Fruit fly (Drosophila melanogaster) whole organism, embryonic: ENCODE data around the gene CG2021.

Source experiments
- CG13624 ChIP-seq: fragments of 200-800 bp; sonication (Bioruptor generic); optimal IDR thresholded peaks from 2 replicates; lab custom pipeline; 2016; ENCODE audit warnings: missing biosample characterization, missing genetic modification characterization
- CG14710 ChIP-seq: fragments of 200-800 bp; sonication (Bioruptor generic); optimal IDR thresholded peaks from 3 replicates; lab custom pipeline; 2019; ENCODE audit warnings: missing biosample characterization, mild to moderate bottlenecking, missing genetic modification characterization, moderate library complexity
- CG18262 ChIP-seq: fragments of 200-800 bp; optimal IDR thresholded peaks from 3 replicates; lab custom pipeline; 2019; ENCODE audit warnings: missing biosample characterization, mild to moderate bottlenecking, missing genetic modification characterization, moderate library complexity
- CG2120 ChIP-seq: fragments of 200-800 bp; sonication (Bioruptor generic); optimal IDR thresholded peaks from 3 replicates; lab custom pipeline; 2016; ENCODE audit warnings: missing biosample characterization, missing genetic modification characterization
- CG2712 ChIP-seq: fragments of 200-800 bp; optimal IDR thresholded peaks from 3 replicates; lab custom pipeline; 2019; ENCODE audit warnings: missing biosample characterization, mild to moderate bottlenecking, missing genetic modification characterization, moderate library complexity
- CG33557 ChIP-seq: fragments of 200-800 bp; sonication (Bioruptor generic); optimal IDR thresholded peaks from 2 replicates; lab custom pipeline; 2019; ENCODE audit warnings: missing biosample characterization, mild to moderate bottlenecking, missing genetic modification characterization, moderate library complexity
- CG3995 ChIP-seq: fragments of 200-800 bp; sonication (Bioruptor generic); optimal IDR thresholded peaks from 3 replicates; lab custom pipeline; 2016; ENCODE audit warnings: missing biosample characterization, missing genetic modification characterization
- CG4360 ChIP-seq: fragments of 200-800 bp; sonication (Bioruptor generic); IDR thresholded peaks from 2 replicates; pipeline ENCODE4 v1.3.6; 2022; ENCODE audit warnings: missing biosample characterization, missing genetic modification characterization
- CG6683 ChIP-seq: fragments of 200-800 bp; sonication (Bioruptor generic); optimal IDR thresholded peaks from 2 replicates; lab custom pipeline; 2017; ENCODE audit warnings: missing biosample characterization, mild to moderate bottlenecking, missing genetic modification characterization, missing genetic modification reagents
- CG7963 ChIP-seq: fragments of 200-800 bp; sonication (Bioruptor generic); IDR thresholded peaks from 3 replicates; pipeline ENCODE4 v1.3.6; 2022; ENCODE audit warnings: missing biosample characterization, missing genetic modification characterization; ENCODE audit not compliant: partially characterized antibody
- Camta ChIP-seq: fragments of 200-800 bp; sonication (Bioruptor generic); optimal IDR thresholded peaks from 2 replicates; lab custom pipeline; 2016; ENCODE audit warnings: missing biosample characterization, missing genetic modification characterization
- Dbx ChIP-seq: fragments of 200-800 bp; sonication (Bioruptor generic); IDR thresholded peaks from 3 replicates; pipeline ENCODE4 v1.3.6; 2022; ENCODE audit warnings: missing biosample characterization, missing genetic modification characterization
- Dip2 ChIP-seq: fragments of 200-800 bp; sonication (Bioruptor generic); IDR thresholded peaks from 2 replicates; pipeline ENCODE4 v1.3.6; 2022; ENCODE audit warnings: missing biosample characterization, missing genetic modification characterization
- E2f1 ChIP-seq: fragments of 200-800 bp; sonication (Bioruptor generic); IDR thresholded peaks from 2 replicates; pipeline ENCODE4 v1.3.6; 2022; ENCODE audit warnings: missing biosample characterization, missing genetic modification characterization
- ERR ChIP-seq: fragments of 200-800 bp; sonication (Bioruptor generic); optimal IDR thresholded peaks from 2 replicates; lab custom pipeline; 2016; ENCODE audit warnings: missing biosample characterization, missing genetic modification characterization
- H2.0 ChIP-seq: fragments of 200-800 bp; sonication (Bioruptor generic); IDR thresholded peaks from 2 replicates; pipeline ENCODE4 v1.3.6; 2022; ENCODE audit warnings: missing biosample characterization, missing genetic modification characterization
- HmgZ ChIP-seq: fragments of 200-800 bp; sonication (Bioruptor generic); optimal IDR thresholded peaks from 2 replicates; lab custom pipeline; 2018; ENCODE audit warnings: missing biosample characterization, mild to moderate bottlenecking, missing genetic modification characterization
- Hr3 ChIP-seq: fragments of 200-800 bp; sonication (Bioruptor generic); optimal IDR thresholded peaks from 3 replicates; lab custom pipeline; 2016; ENCODE audit warnings: missing biosample characterization, missing genetic modification characterization
- MESR4 ChIP-seq: fragments of 200-800 bp; sonication (Bioruptor generic); optimal IDR thresholded peaks from 2 replicates; lab custom pipeline; 2018; ENCODE audit warnings: missing biosample characterization, mild to moderate bottlenecking, missing genetic modification characterization, moderate library complexity
- Nf-YA ChIP-seq: fragments of 200-800 bp; sonication (Bioruptor generic); IDR thresholded peaks from 2 replicates; pipeline ENCODE4 v1.3.6; 2022; ENCODE audit warnings: missing biosample characterization, missing genetic modification characterization
- NfI ChIP-seq: fragments of 200-800 bp; sonication (Bioruptor generic); optimal IDR thresholded peaks from 3 replicates; lab custom pipeline; 2018; ENCODE audit warnings: missing biosample characterization, mild to moderate bottlenecking, missing genetic modification characterization, moderate library complexity
- Poxn ChIP-seq: fragments of 200-800 bp; sonication (Bioruptor generic); IDR thresholded peaks from 2 replicates; pipeline ENCODE4 v1.3.6; 2022; ENCODE audit warnings: missing biosample characterization, missing genetic modification characterization
- Rx ChIP-seq: fragments of 200-800 bp; sonication (Bioruptor generic); IDR thresholded peaks from 2 replicates; pipeline ENCODE4 v1.3.6; 2022; ENCODE audit warnings: missing biosample characterization, missing genetic modification characterization
- Spps ChIP-seq: fragments of 200-800 bp; sonication (Bioruptor generic); optimal IDR thresholded peaks from 2 replicates; lab custom pipeline; 2018; ENCODE audit warnings: missing biosample characterization, mild to moderate bottlenecking, missing genetic modification characterization
- al ChIP-seq: fragments of 200-800 bp; sonication (Bioruptor generic); IDR thresholded peaks from 2 replicates; pipeline ENCODE4 v1.3.6; 2022; ENCODE audit warnings: missing biosample characterization, missing genetic modification characterization
- ap ChIP-seq: fragments of 200-800 bp; sonication (Bioruptor generic); IDR thresholded peaks from 2 replicates; pipeline ENCODE4 v1.3.6; 2022; ENCODE audit warnings: missing biosample characterization, missing genetic modification characterization
- ash1 ChIP-seq: fragments of 200-800 bp; sonication (Bioruptor generic); optimal IDR thresholded peaks from 2 replicates; lab custom pipeline; 2018; ENCODE audit warnings: missing biosample characterization, mild to moderate bottlenecking, missing genetic modification characterization
- cato ChIP-seq: fragments of 200-800 bp; sonication (Bioruptor generic); optimal IDR thresholded peaks from 2 replicates; lab custom pipeline; 2016; ENCODE audit warnings: missing biosample characterization, missing genetic modification characterization, borderline replicate concordance
- cg ChIP-seq: fragments of 200-800 bp; sonication (Bioruptor generic); optimal IDR thresholded peaks from 3 replicates; lab custom pipeline; 2019; ENCODE audit warnings: missing biosample characterization, mild to moderate bottlenecking, missing genetic modification characterization, moderate library complexity
- chinmo ChIP-seq: fragments of 200-800 bp; sonication (Bioruptor generic); IDR thresholded peaks from 4 replicates; pipeline ENCODE4 v1.3.6; 2022; ENCODE audit warnings: missing biosample characterization, missing genetic modification characterization; ENCODE audit not compliant: partially characterized antibody
- corto ChIP-seq: fragments of 200-800 bp; sonication (Bioruptor generic); optimal IDR thresholded peaks from 2 replicates; lab custom pipeline; 2016; ENCODE audit warnings: missing biosample characterization, mild to moderate bottlenecking, missing genetic modification characterization, moderate library complexity
- crp ChIP-seq, 2 experiments: fragments of 200-800 bp; sonication (Bioruptor generic); optimal IDR thresholded peaks; 2 replicates in 1 of 2; 3 replicates in 1 of 2; lab custom pipeline; 2017; ENCODE audit warnings: missing biosample characterization in 2 of 2, missing genetic modification characterization in 2 of 2, mild to moderate bottlenecking in 1 of 2, moderate library complexity in 1 of 2
- dm ChIP-seq: fragments of 200-800 bp; sonication (Bioruptor generic); optimal IDR thresholded peaks from 3 replicates; lab custom pipeline; 2016; ENCODE audit warnings: missing biosample characterization, missing genetic modification characterization
- ems ChIP-seq: fragments of 200-800 bp; sonication (Bioruptor generic); optimal IDR thresholded peaks from 3 replicates; lab custom pipeline; 2016; ENCODE audit warnings: missing biosample characterization, missing genetic modification characterization
- eyg ChIP-seq: fragments of 200-800 bp; sonication (Bioruptor generic); optimal IDR thresholded peaks from 3 replicates; lab custom pipeline; 2016; ENCODE audit warnings: missing biosample characterization, missing genetic modification characterization
- fd64A ChIP-seq: fragments of 200-800 bp; sonication (Bioruptor generic); optimal IDR thresholded peaks from 3 replicates; lab custom pipeline; 2018; ENCODE audit warnings: missing biosample characterization, mild to moderate bottlenecking, missing genetic modification characterization
- ftz-f1 ChIP-seq: fragments of 200-800 bp; sonication (Bioruptor generic); optimal IDR thresholded peaks from 2 replicates; lab custom pipeline; 2016; ENCODE audit warnings: missing biosample characterization, missing genetic modification characterization
- gt ChIP-seq: fragments of 200-800 bp; sonication (Bioruptor generic); IDR thresholded peaks from 2 replicates; pipeline ENCODE4 v1.3.6; 2022; ENCODE audit warnings: missing biosample characterization, missing genetic modification characterization
- h ChIP-seq: fragments of >200 bp; optimal IDR thresholded peaks from 2 replicates; lab custom pipeline; 2017
- jigr1 ChIP-seq: fragments of 200-800 bp; sonication (Bioruptor generic); IDR thresholded peaks from 3 replicates; pipeline ENCODE4 v1.3.6; 2022; ENCODE audit warnings: missing biosample characterization, missing genetic modification characterization
- ken ChIP-seq: fragments of 200-800 bp; sonication (Bioruptor generic); IDR thresholded peaks from 3 replicates; pipeline ENCODE4 v1.3.6; 2022; ENCODE audit warnings: missing biosample characterization, missing genetic modification characterization
- luna ChIP-seq: fragments of 200-800 bp; sonication (Bioruptor generic); optimal IDR thresholded peaks from 2 replicates; lab custom pipeline; 2016; ENCODE audit warnings: missing biosample characterization, missing genetic modification characterization
- otp ChIP-seq: fragments of 200-800 bp; sonication (Bioruptor generic); IDR thresholded peaks from 3 replicates; pipeline ENCODE4, ENCODE4 v1.3.6; 2022; ENCODE audit warnings: missing biosample characterization, missing genetic modification characterization
- rib ChIP-seq: fragments of 200-800 bp; sonication (Bioruptor generic); IDR thresholded peaks from 2 replicates; pipeline ENCODE4 v1.3.6; 2022; ENCODE audit warnings: missing biosample characterization, missing genetic modification characterization
- run ChIP-seq: fragments of 200-800 bp; sonication (Bioruptor generic); optimal IDR thresholded peaks from 3 replicates; lab custom pipeline; 2018; ENCODE audit warnings: missing biosample characterization, mild to moderate bottlenecking, missing genetic modification characterization
- sd ChIP-seq: fragments of 200-800 bp; sonication (Bioruptor generic); optimal IDR thresholded peaks from 3 replicates; lab custom pipeline; 2018; ENCODE audit warnings: missing biosample characterization, mild to moderate bottlenecking, missing genetic modification characterization, moderate library complexity
- sima ChIP-seq: fragments of 200-800 bp; sonication (Bioruptor generic); optimal IDR thresholded peaks from 2 replicates; lab custom pipeline; 2016; ENCODE audit warnings: missing biosample characterization, missing genetic modification characterization
- sna ChIP-seq: fragments of 200-800 bp; sonication (Bioruptor generic); IDR thresholded peaks from 2 replicates; pipeline ENCODE4 v1.3.6; 2022; ENCODE audit warnings: missing biosample characterization, missing genetic modification characterization; ENCODE audit not compliant: partially characterized antibody
- sob ChIP-seq: fragments of 200-800 bp; sonication (Bioruptor generic); IDR thresholded peaks from 2 replicates; pipeline ENCODE4 v1.3.6; 2022; ENCODE audit warnings: missing biosample characterization, missing genetic modification characterization
- ssp ChIP-seq: fragments of 200-800 bp; sonication (Bioruptor generic); IDR thresholded peaks from 2 replicates; pipeline ENCODE4 v1.3.6; 2022; ENCODE audit warnings: missing biosample characterization, missing genetic modification characterization
- toy ChIP-seq: fragments of 200-800 bp; sonication (Bioruptor generic); IDR thresholded peaks from 2 replicates; pipeline ENCODE4 v1.3.6; 2022; ENCODE audit warnings: missing biosample characterization, missing genetic modification characterization
- vfl ChIP-seq: fragments of 200-800 bp; sonication (Bioruptor generic); optimal IDR thresholded peaks from 2 replicates; lab custom pipeline; 2016; ENCODE audit warnings: missing biosample characterization, missing genetic modification characterization

CG2021 gene

DNA sequence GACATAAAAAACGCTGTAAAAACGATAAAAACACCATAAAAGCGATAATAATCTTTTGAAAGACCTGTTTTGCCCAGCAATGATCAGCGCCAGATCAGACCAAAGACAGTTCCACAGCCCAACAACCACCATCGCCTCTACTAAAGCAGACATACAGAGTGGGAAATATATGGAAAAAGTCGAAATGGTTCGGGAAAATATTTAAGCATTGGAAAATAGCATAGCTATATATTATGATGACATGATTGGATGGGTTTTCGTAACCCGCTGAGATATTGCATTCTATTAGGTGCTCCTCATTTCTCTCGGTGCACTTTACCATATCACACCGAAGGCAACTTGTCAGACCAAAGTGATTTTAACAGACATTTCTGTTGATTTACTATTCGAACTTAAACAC lies 31.4 kb upstream of the CG2021 start (continued):
- peak; percentile 92 for TF ChIP-seq H2.0 (GFP tag; lab: Robert Waterston, UW)
- peak; percentile 74 for TF ChIP-seq run (tag; lab: Kevin White, UChicago)
- peak; percentile 87 for TF ChIP-seq ems (GFP tag; lab: Kevin White, UChicago)
- peak; percentile 56 for TF ChIP-seq ash1
- TF ChIP-seq CG6683 (GFP tag; lab: Kevin White, UChicago) = peak; percentile 70
- peak; percentile 53 for TF ChIP-seq Poxn
- TF ChIP-seq sd = peak; percentile 74
- TF ChIP-seq Dbx (GFP tag; lab: Robert Waterston, UW) = peak; percentile 89
- peak; percentile 92 for TF ChIP-seq CG2120 (GFP tag; lab: Kevin White, UChicago)
- peak; percentile 82 for TF ChIP-seq ssp (GFP tag; lab: Robert Waterston, UW)
- peak; percentile 92 for TF ChIP-seq al
- no peak for TF ChIP-seq ftz-f1
- peak; percentile 91 for TF ChIP-seq E2f1
- TF ChIP-seq eyg (GFP tag; lab: Kevin White, UChicago) = peak; percentile 84
- peak; percentile 80 for TF ChIP-seq CG18262
- peak; percentile 84 for TF ChIP-seq NfI (GFP tag; lab: Kevin White, UChicago)
- TF ChIP-seq gt = peak; percentile 64
- peak; percentile 68 for TF ChIP-seq sima (GFP tag; lab: Kevin White, UChicago)
- no peak for TF ChIP-seq sna (GFP tag; lab: Robert Waterston, UW)
- peak; percentile 68; the same call in 2 of the 3 replicates for TF ChIP-seq jigr1 (GFP tag; lab: Robert Waterston, UW)
- TF ChIP-seq dm (GFP tag; lab: Kevin White, UChicago) = peak; percentile 67
- 0 out of 2 replicates have a peak, but pooled peaks have one; percentile 38 for TF ChIP-seq Dip2 (GFP tag; lab: Robert Waterston, UW)
- TF ChIP-seq Spps (tag; lab: Kevin White, UChicago) = peak; percentile 59
- peak; percentile 61 for TF ChIP-seq CG14710 (tag; lab: Kevin White, UChicago)
- no peak for TF ChIP-seq corto
- peak; percentile 92 for TF ChIP-seq CG13624 (GFP tag; lab: Kevin White, UChicago)
- peak; percentile 84 for TF ChIP-seq ken (GFP tag; lab: Robert Waterston, UW)
- TF ChIP-seq Rx (GFP tag; lab: Robert Waterston, UW) = peak; percentile 87
- peak; percentile 92 for TF ChIP-seq otp (GFP tag; lab: Robert Waterston, UW)
- TF ChIP-seq CG3995 (GFP tag; lab: Kevin White, UChicago) = peak; percentile 6
- TF ChIP-seq CG33557 (GFP tag; lab: Kevin White, UChicago) = peak; percentile 31
- TF ChIP-seq fd64A (GFP tag; lab: Kevin White, UChicago) = peak; percentile 49
- TF ChIP-seq Nf-YA (GFP tag; lab: Robert Waterston, UW) = peak; percentile 83
- peak; percentile 81 for TF ChIP-seq ERR (GFP tag; lab: Kevin White, UChicago)
- TF ChIP-seq CG4360 (GFP tag; lab: Robert Waterston, UW) = peak; percentile 66
- TF ChIP-seq HmgZ = peak; percentile 87
- peak; percentile 94 for TF ChIP-seq sob
- no peak for TF ChIP-seq cg (GFP tag; lab: Kevin White, UChicago)
- TF ChIP-seq CG7963 (GFP tag; lab: Robert Waterston, UW) = no peak
- peak in 1 of 2 experiments; percentile 37 for TF ChIP-seq crp (GFP tag; optimal IDR thresholded peaks at IDR 0.05; lab: Kevin White, UChicago)
- TF ChIP-seq ap (GFP tag; lab: Robert Waterston, UW) = peak; percentile 83
- peak; percentile 89 for TF ChIP-seq CG2712 (tag; lab: Kevin White, UChicago)
- TF ChIP-seq toy (GFP tag; lab: Robert Waterston, UW) = peak; percentile 79
- peak; percentile 77 for TF ChIP-seq vfl (GFP tag; lab: Kevin White, UChicago)
- TF ChIP-seq rib (GFP tag; lab: Robert Waterston, UW) = peak; percentile 87
- 0 out of 4 replicates have a peak, but pooled peaks have one; percentile 20 for TF ChIP-seq chinmo (GFP tag; lab: Robert Waterston, UW)
- TF ChIP-seq luna (GFP tag; lab: Kevin White, UChicago) = peak; percentile 41
- peak; percentile 81 for TF ChIP-seq Hr3
- TF ChIP-seq cato (GFP tag; lab: Kevin White, UChicago) = peak; percentile 57
- no peak for TF ChIP-seq h (lab: Kevin White, UChicago)
- TF ChIP-seq MESR4 = peak; percentile 18
- peak; percentile 86 for TF ChIP-seq Camta (GFP tag; lab: Kevin White, UChicago)
